Worm (Caenorhabditis elegans) whole organism, L3 larva: ENCODE data around the gene C25F9.13.
A peak's percentile ranks its signal among the peaks of the same experiment; 100 is the strongest.

Source experiments
- ZK546.5 ChIP-seq: sonication (generic microtip); optimal IDR thresholded peaks from 2 replicates; lab custom pipeline; 2017; ENCODE audit warnings: missing biosample characterization, missing genetic modification characterization
- daf-12 ChIP-seq: fragments of 150-350 bp; optimal IDR thresholded peaks from 2 replicates; lab custom pipeline; 2014; ENCODE audit warnings: missing biosample characterization, missing genetic modification reagents, missing genetic modification characterization
- elt-1 ChIP-seq: fragments of 150-350 bp; optimal IDR thresholded peaks from 2 replicates; lab custom pipeline; 2014; ENCODE audit warnings: missing biosample characterization, missing genetic modification characterization
- lin-15B ChIP-seq: fragments of 150-350 bp; optimal IDR thresholded peaks from 2 replicates; lab custom pipeline; 2014; ENCODE audit warnings: missing biosample characterization, missing genetic modification characterization
- snpc-4 ChIP-seq: fragments of 150-350 bp; optimal IDR thresholded peaks from 2 replicates; lab custom pipeline; 2014; ENCODE audit warnings: missing biosample characterization, missing genetic modification characterization

DNA sequence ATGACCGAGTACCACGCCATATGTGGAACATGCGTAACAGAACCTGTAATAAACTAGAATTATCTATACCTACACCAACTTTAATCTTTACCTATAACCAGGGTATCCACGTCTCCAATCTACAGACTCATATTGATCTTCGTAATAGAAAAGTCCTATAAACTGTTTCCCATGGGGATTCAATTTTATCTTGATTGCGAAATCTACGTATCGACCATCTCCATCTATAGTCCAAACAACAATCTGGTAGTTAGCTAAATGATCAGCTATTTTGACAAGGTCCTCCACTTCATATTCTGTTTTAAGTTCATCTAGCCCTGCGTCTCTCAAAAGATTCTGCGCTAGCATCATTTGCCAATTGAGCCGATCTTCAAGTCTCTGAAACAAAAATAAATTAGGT lies 30.8 kb upstream of the C25F9.13 start:
- no peak for TF ChIP-seq snpc-4 (tag; lab: Kevin White, UChicago)
- no peak for TF ChIP-seq daf-12 (tag; lab: Kevin White, UChicago)
- no peak for TF ChIP-seq lin-15B (tag; lab: Kevin White, UChicago)
- peak; percentile 99 for TF ChIP-seq elt-1
- no peak for TF ChIP-seq ZK546.5 (tag; lab: Kevin White, UChicago)
